Worm (Caenorhabditis elegans) whole organism, midembryonic: Measurements from ENCODE around the gene trpp-1.
A peak's percentile ranks its signal among the peaks of the same experiment; 100 is the strongest.

ENCODE experiments used
- cog-1 ChIP-seq: sonication (generic microtip); optimal IDR thresholded peaks from 2 replicates; lab custom pipeline; 2016; ENCODE audit warnings: missing genetic modification characterization, missing compliant biosample characterization
- flt-1 ChIP-seq: fragments of 200-800 bp; sonication (Bioruptor generic); IDR thresholded peaks from 2 replicates; pipeline ENCODE4 v1.3.6; 2022; ENCODE audit warnings: missing genetic modification characterization, missing compliant biosample characterization
- med-1 ChIP-seq: sonication (generic microtip); optimal IDR thresholded peaks from 2 replicates; lab custom pipeline; 2017; ENCODE audit warnings: missing genetic modification characterization, mild to moderate bottlenecking, missing compliant biosample characterization, antibody characterized with exemption, missing genetic modification reagents; ENCODE audit not compliant: insufficient read depth

DNA sequence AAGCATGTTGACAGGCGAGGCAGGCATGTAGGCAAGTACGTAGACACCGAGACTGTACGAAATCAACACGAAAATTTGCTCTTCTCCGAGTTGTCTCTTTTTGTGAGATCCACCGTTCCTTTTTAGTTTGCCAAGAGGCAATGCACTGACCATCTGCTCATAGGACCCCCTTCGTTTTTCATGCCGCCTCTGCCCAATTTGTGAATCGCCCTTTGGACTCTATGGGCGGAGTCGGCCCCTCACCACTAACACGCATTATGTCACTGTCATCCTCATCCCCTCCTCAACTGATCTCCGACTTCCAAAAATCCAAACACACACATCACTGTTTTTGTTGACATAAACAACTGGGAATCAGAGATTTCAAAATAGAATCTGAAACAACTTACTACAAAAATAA, 47.5 kb upstream of the trpp-1 start:
- TF ChIP-seq flt-1 (0 out of 2 replicates have a peak, but pooled peaks have one; percentile 25), cog-1 (tag; lab: Kevin White, UChicago) (no peak), med-1 (GFP tag; lab: Kevin White, UChicago) (no peak)
